Worm (Caenorhabditis elegans) whole organism, young adult: Measurements from ENCODE around the gene C46F11.4.

Experiments used
- B0019.2 ChIP-seq: fragments of 200-800 bp; sonication (Bioruptor generic); conservative IDR thresholded peaks from 2 replicates; pipeline ENCODE4 v1.3.6; 2022; ENCODE audit warnings: missing genetic modification reagents, missing genetic modification characterization, missing compliant biosample characterization
- F57A8.1 ChIP-seq: fragments of 200-800 bp; sonication (Bioruptor generic); optimal IDR thresholded peaks from 2 replicates; lab custom pipeline; 2018; ENCODE audit warnings: mild to moderate bottlenecking, missing genetic modification characterization, moderate library complexity, missing compliant biosample characterization
- F57C9.4 ChIP-seq: sonication (generic microtip); optimal IDR thresholded peaks from 2 replicates; lab custom pipeline; 2017; ENCODE audit warnings: mild to moderate bottlenecking, missing genetic modification characterization, missing compliant biosample characterization
- attf-5 ChIP-seq: fragments of 200-800 bp; sonication (Bioruptor generic); optimal IDR thresholded peaks from 2 replicates; lab custom pipeline; 2018; ENCODE audit warnings: mild to moderate bottlenecking, missing genetic modification characterization, missing compliant biosample characterization
- cebp-1 ChIP-seq, 2 experiments: fragments of 200-800 bp in 1 of 2; sonication (Bioruptor generic) in 1 of 2; sonication (generic microtip) in 1 of 2; IDR thresholded peaks in 1 of 2; optimal IDR thresholded peaks in 1 of 2; 2 replicates each; pipeline versions ENCODE4 v1.3.6 to Lab custom; 2017 to 2022; ENCODE audit warnings: missing compliant biosample characterization in 2 of 2, missing genetic modification characterization in 2 of 2, mild to moderate bottlenecking in 1 of 2, missing genetic modification reagents in 1 of 2, moderate library complexity in 1 of 2
- cebp-2 ChIP-seq: fragments of 200-800 bp; sonication (Bioruptor generic); IDR thresholded peaks from 2 replicates; pipeline ENCODE4 v1.3.6; 2022; ENCODE audit warnings: missing genetic modification characterization, missing compliant biosample characterization
- die-1 ChIP-seq: sonication (generic microtip); optimal IDR thresholded peaks from 2 replicates; lab custom pipeline; 2016; ENCODE audit warnings: missing genotype, mild to moderate bottlenecking, missing genetic modification characterization, missing compliant biosample characterization
- dox-1 ChIP-seq: fragments of 200-800 bp; sonication (Bioruptor generic); IDR thresholded peaks from 2 replicates; pipeline ENCODE4 v1.3.6; 2022; ENCODE audit warnings: missing genetic modification reagents, missing genetic modification characterization, missing compliant biosample characterization
- dpff-1 ChIP-seq: sonication (generic microtip); optimal IDR thresholded peaks from 2 replicates; lab custom pipeline; 2017; ENCODE audit warnings: mild to moderate bottlenecking, missing genetic modification characterization, missing compliant biosample characterization
- efl-1 ChIP-seq: fragments of 150-350 bp; optimal IDR thresholded peaks from 2 replicates; lab custom pipeline; 2014; ENCODE audit warnings: missing biosample characterization, missing genetic modification reagents, missing genetic modification characterization
- egl-18 ChIP-seq: fragments of 200-800 bp; sonication (Bioruptor generic); IDR thresholded peaks from 2 replicates; pipeline ENCODE4 v1.3.6; 2022; ENCODE audit warnings: missing genetic modification reagents, missing genetic modification characterization, missing compliant biosample characterization
- him-1 ChIP-seq: sonication (generic microtip); optimal IDR thresholded peaks from 2 replicates; lab custom pipeline; 2016; ENCODE audit warnings: missing genotype, missing genetic modification reagents, missing genetic modification characterization, missing compliant biosample characterization
- hmg-20 ChIP-seq: fragments of 200-800 bp; sonication (Bioruptor generic); IDR thresholded peaks from 2 replicates; pipeline ENCODE4 v1.3.6; 2022; ENCODE audit warnings: missing genetic modification reagents, missing genetic modification characterization, missing compliant biosample characterization
- hsf-1 ChIP-seq: fragments of 200-800 bp; sonication (Bioruptor generic); IDR thresholded peaks from 2 replicates; pipeline ENCODE4 v1.3.6; 2022; ENCODE audit warnings: missing genetic modification reagents, missing genetic modification characterization, missing compliant biosample characterization
- lin-26 ChIP-seq: fragments of 200-800 bp; sonication (Bioruptor generic); IDR thresholded peaks from 2 replicates; pipeline ENCODE4 v1.3.6; 2022; ENCODE audit warnings: missing genetic modification reagents, missing genetic modification characterization, missing compliant biosample characterization
- lin-54 ChIP-seq: fragments of 200-800 bp; sonication (Bioruptor generic); optimal IDR thresholded peaks from 2 replicates; lab custom pipeline; 2018; ENCODE audit warnings: mild to moderate bottlenecking, missing genetic modification characterization, missing compliant biosample characterization
- lsl-1 ChIP-seq: fragments of 200-800 bp; sonication (Bioruptor generic); optimal IDR thresholded peaks from 2 replicates; lab custom pipeline; 2018; ENCODE audit warnings: mild to moderate bottlenecking, missing genetic modification characterization, moderate library complexity, missing compliant biosample characterization
- madf-8 ChIP-seq: fragments of 200-800 bp; sonication (Bioruptor generic); conservative IDR thresholded peaks from 2 replicates; pipeline ENCODE4 v1.3.6; 2022; ENCODE audit warnings: missing genetic modification reagents, missing genetic modification characterization, missing compliant biosample characterization
- nhr-120 ChIP-seq: fragments of 200-800 bp; sonication (Bioruptor generic); IDR thresholded peaks from 2 replicates; pipeline ENCODE4 v1.3.6; 2022; ENCODE audit warnings: missing genetic modification characterization, missing compliant biosample characterization
- nhr-80 ChIP-seq: sonication (generic microtip); optimal IDR thresholded peaks from 2 replicates; lab custom pipeline; 2016; ENCODE audit warnings: missing genetic modification characterization, missing compliant biosample characterization
- pbrm-1 ChIP-seq: fragments of 200-800 bp; sonication (Bioruptor generic); IDR thresholded peaks from 2 replicates; pipeline ENCODE4 v1.3.6; 2022; ENCODE audit warnings: missing genetic modification reagents, missing genetic modification characterization, missing compliant biosample characterization
- rcor-1 ChIP-seq: fragments of 200-800 bp; sonication (Bioruptor generic); IDR thresholded peaks from 2 replicates; pipeline ENCODE4 v1.3.6; 2022; ENCODE audit warnings: missing genetic modification reagents, missing genetic modification characterization, missing compliant biosample characterization
- rec-8 ChIP-seq, 2 experiments: sonication (generic microtip); optimal IDR thresholded peaks; 2 replicates each; lab custom pipeline; 2016; ENCODE audit warnings: mild to moderate bottlenecking in 2 of 2, missing genetic modification characterization in 2 of 2, missing genetic modification reagents in 2 of 2, missing genotype in 2 of 2, missing biosample characterization in 1 of 2, missing compliant biosample characterization in 1 of 2, moderate library complexity in 1 of 2
- sdz-38 ChIP-seq: sonication (generic microtip); optimal IDR thresholded peaks from 2 replicates; lab custom pipeline; 2016; ENCODE audit warnings: missing genotype, missing genetic modification characterization, missing compliant biosample characterization
- snpc-1.3 ChIP-seq: sonication (generic microtip); optimal IDR thresholded peaks from 2 replicates; lab custom pipeline; 2017; ENCODE audit warnings: missing genetic modification characterization, mild to moderate bottlenecking, missing compliant biosample characterization, antibody characterized with exemption, moderate library complexity, missing genotype, missing genetic modification reagents; ENCODE audit not compliant: insufficient read depth
- snpc-4 ChIP-seq, 5 experiments: fragments of 150-350 bp in 1 of 5; sonication (generic microtip) in 4 of 5; optimal IDR thresholded peaks; 2 replicates each; lab custom pipeline; 2014 to 2018; ENCODE audit warnings: missing genetic modification characterization in 5 of 5, missing biosample characterization in 3 of 5, antibody characterized with exemption in 2 of 5, mild to moderate bottlenecking in 2 of 5, missing compliant biosample characterization in 2 of 5, missing genotype in 2 of 5, moderate library complexity in 2 of 5, missing genetic modification reagents in 1 of 5
- sptf-2 ChIP-seq: fragments of 200-800 bp; sonication (Bioruptor generic); optimal IDR thresholded peaks from 2 replicates; lab custom pipeline; 2018; ENCODE audit warnings: mild to moderate bottlenecking, missing genetic modification characterization, missing compliant biosample characterization
- tbx-9 ChIP-seq: sonication (generic microtip); optimal IDR thresholded peaks from 2 replicates; lab custom pipeline; 2016; ENCODE audit warnings: borderline replicate concordance, missing genetic modification characterization, inconsistent platforms, missing compliant biosample characterization
- unc-62 ChIP-seq: fragments of 150-350 bp; optimal IDR thresholded peaks from 2 replicates; lab custom pipeline; 2014; ENCODE audit warnings: missing biosample characterization, missing genetic modification reagents, missing genetic modification characterization
- zfh-2 ChIP-seq: fragments of 200-800 bp; sonication (Bioruptor generic); conservative IDR thresholded peaks from 2 replicates; pipeline ENCODE4 v1.3.6; 2022; ENCODE audit warnings: missing genetic modification reagents, missing genetic modification characterization, missing compliant biosample characterization
- ztf-18 ChIP-seq: sonication (generic microtip); optimal IDR thresholded peaks from 2 replicates; lab custom pipeline; 2016; ENCODE audit warnings: missing genotype, mild to moderate bottlenecking, missing genetic modification characterization, missing compliant biosample characterization
- ztf-25 ChIP-seq: fragments of 200-800 bp; sonication (Bioruptor generic); IDR thresholded peaks from 2 replicates; pipeline ENCODE4 v1.3.6; 2022; ENCODE audit warnings: missing genetic modification reagents, missing genetic modification characterization, missing compliant biosample characterization
- ztf-26 ChIP-seq: sonication (generic microtip); optimal IDR thresholded peaks from 2 replicates; lab custom pipeline; 2017; ENCODE audit warnings: missing genetic modification characterization, missing compliant biosample characterization
- ztf-3 ChIP-seq: fragments of 200-800 bp; sonication (Bioruptor generic); optimal IDR thresholded peaks from 2 replicates; lab custom pipeline; 2018; ENCODE audit warnings: mild to moderate bottlenecking, missing genetic modification characterization, missing compliant biosample characterization

The C46F11.4 gene

DNA sequence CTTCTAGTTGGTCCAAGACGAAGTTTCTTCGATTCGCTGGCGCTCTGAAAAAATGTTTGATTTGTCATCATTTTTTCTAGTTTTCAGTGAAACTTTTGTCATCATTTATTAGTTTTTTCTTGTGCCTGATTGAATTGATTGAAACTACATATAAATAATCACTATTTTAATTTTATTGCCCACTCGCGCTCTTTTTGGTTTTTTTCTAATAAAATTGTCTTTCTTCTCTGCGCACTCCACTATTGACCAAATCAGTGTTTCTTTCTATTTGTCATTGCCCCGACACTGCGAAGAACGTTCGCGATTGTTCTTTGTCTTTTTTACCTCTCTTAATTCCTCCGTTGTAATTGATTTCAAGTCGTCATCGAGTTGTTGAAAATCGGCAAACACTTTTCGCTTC is 13.8 kb downstream of the C46F11.4 start:
- no peak for TF ChIP-seq hmg-20 (GFP tag; lab: Robert Waterston, UW)
- TF ChIP-seq ztf-26 (tag; lab: Kevin White, UChicago): peak; percentile 11
- TF ChIP-seq lin-26 (GFP tag; lab: Robert Waterston, UW): no peak
- TF ChIP-seq ztf-3: no peak
- no peak for TF ChIP-seq ztf-25 (GFP tag; lab: Robert Waterston, UW)
- TF ChIP-seq tbx-9 (tag; lab: Kevin White, UChicago): no peak
- peak; percentile 49; the same call in 1 of the 2 replicates for TF ChIP-seq hsf-1 (GFP tag; lab: Robert Waterston, UW)
- TF ChIP-seq nhr-120 (GFP tag; lab: Robert Waterston, UW): no peak
- TF ChIP-seq ztf-18: no peak
- TF ChIP-seq nhr-80: peak; percentile 26
- no peak for TF ChIP-seq sdz-38 (tag; lab: Kevin White, UChicago)

- TF ChIP-seq nhr-80: peak; percentile 64
- TF ChIP-seq zfh-2: no peak
- TF ChIP-seq attf-5: no peak
Measured at ce11 chrIII:3649305-3649704, 14.8 kb downstream of the C46F11.4 start.

ce11 chrIII:3644075-3644474 is 20.0 kb downstream of the C46F11.4 start, which contains the start of gene unc-93:
unc-93 (plus strand) TSS chrIII:3644375.
- TF ChIP-seq him-1: peak; percentile 16
- TF ChIP-seq sptf-2 (GFP tag; lab: Kevin White, UChicago): no peak
- peak; percentile 22 for TF ChIP-seq lin-54 (GFP tag; lab: Kevin White, UChicago)
- TF ChIP-seq, all 124 proteins: peak for 2

DNA sequence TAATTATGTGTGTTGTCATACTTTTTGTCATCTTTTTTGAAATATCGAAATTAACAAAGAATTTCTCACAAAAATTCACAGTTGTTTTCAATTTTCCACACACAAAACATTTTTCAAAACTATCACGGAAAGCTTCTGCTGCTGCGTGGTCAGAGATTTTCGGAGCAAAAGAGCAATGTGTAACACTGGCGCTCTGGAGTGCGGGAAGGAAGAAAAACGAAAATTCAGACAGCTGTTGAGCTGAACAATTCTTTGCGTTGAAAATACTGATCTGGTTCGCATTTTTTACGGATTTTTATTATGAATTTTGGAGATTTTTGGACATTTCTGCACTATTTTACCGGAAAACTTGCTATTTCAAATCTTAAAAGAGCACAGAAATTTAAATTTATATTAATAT is 20.5 kb downstream of the C46F11.4 start:
- TF ChIP-seq unc-62 (GFP tag; lab: Kevin White, UChicago) (no peak), hsf-1 (GFP tag; lab: Robert Waterston, UW) (no peak), madf-8 (GFP tag; lab: Robert Waterston, UW) (no peak), dox-1 (GFP tag; lab: Robert Waterston, UW) (no peak), dpff-1 (tag; lab: Kevin White, UChicago) (no peak), snpc-4 (GFP tag; optimal IDR thresholded peaks at IDR 0.05; lab: Kevin White, UChicago) (no peak), snpc-4 (tag; optimal IDR thresholded peaks at IDR 0.05; lab: Kevin White, UChicago) (no peak), cebp-2 (GFP tag; lab: Robert Waterston, UW) (no peak), die-1 (tag; lab: Kevin White, UChicago) (no peak), sptf-2 (GFP tag; lab: Kevin White, UChicago) (no peak)

- peak; percentile 61 for TF ChIP-seq attf-5
- peak; percentile 52; the same call in 1 of the 2 replicates for TF ChIP-seq cebp-1 (GFP tag; IDR thresholded peaks at IDR 0.05; lab: Robert Waterston, UW)
- TF ChIP-seq cebp-1 (tag; optimal IDR thresholded peaks at IDR 0.05; lab: Kevin White, UChicago): peak; percentile 91
- TF ChIP-seq zfh-2: peak; percentile 45; the same call in 1 of the 2 replicates
- peak; percentile 86 for TF ChIP-seq nhr-80
- no peak for TF ChIP-seq B0019.2
- no peak for TF ChIP-seq lsl-1 (GFP tag; lab: Kevin White, UChicago)
Measured at ce11 chrIII:3637251-3637989, 26.7 kb downstream of the C46F11.4 start.

DNA sequence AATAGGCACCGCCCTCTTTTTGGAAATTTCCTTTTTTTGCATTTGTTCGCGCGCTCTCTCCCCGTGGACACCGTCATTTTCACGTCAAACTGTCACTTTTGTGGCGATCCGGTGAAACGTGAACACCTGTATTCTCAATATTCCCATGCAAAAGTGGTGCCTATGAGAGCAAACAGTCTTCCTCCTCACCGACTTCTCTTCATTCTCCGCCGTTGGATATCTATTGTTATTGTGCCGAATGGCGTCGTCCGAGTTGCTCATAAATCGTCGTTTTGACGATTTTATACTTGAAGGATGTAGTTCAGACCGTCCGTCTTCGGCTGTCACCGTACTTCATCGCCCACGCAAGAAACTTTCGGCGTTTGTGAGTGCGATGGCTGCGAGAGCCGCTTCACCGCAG is 28.3 kb downstream of the C46F11.4 start, which contains the start of gene rilp-1:
Gene rilp-1 (plus strand): TSS at position 301 of the 400 bp plus-strand sequence.
- TF ChIP-seq F57C9.4 (tag; lab: Kevin White, UChicago): no peak
- TF ChIP-seq egl-18 (GFP tag; lab: Robert Waterston, UW): no peak
- TF ChIP-seq pbrm-1: no peak
- no peak for TF ChIP-seq F57A8.1 (GFP tag; lab: Kevin White, UChicago)
- no peak for TF ChIP-seq rec-8 (tag; optimal IDR thresholded peaks at IDR 0.05; lab: Kevin White, UChicago)
- TF ChIP-seq snpc-1.3 (tag; lab: Kevin White, UChicago): no peak
- no peak for TF ChIP-seq rcor-1 (GFP tag; lab: Robert Waterston, UW)
- no peak for TF ChIP-seq efl-1 (GFP tag; lab: Kevin White, UChicago)
